Worm (Caenorhabditis elegans) whole organism, L4 larva: ENCODE results near the gene clec-3.

ENCODE experiments used
- R02D3.7 ChIP-seq: fragments of 150-350 bp; sonication (generic microtip); optimal IDR thresholded peaks from 3 replicates; lab custom pipeline; 2014; ENCODE audit warnings: missing biosample characterization, missing genetic modification characterization
- T20F7.1 ChIP-seq: fragments of 200-800 bp; sonication (Bioruptor generic); optimal IDR thresholded peaks from 2 replicates; lab custom pipeline; 2018; ENCODE audit warnings: mild to moderate bottlenecking, missing genetic modification characterization, missing compliant biosample characterization
- T26A8.4 ChIP-seq: fragments of 200-800 bp; sonication (Bioruptor generic); IDR thresholded peaks from 2 replicates; pipeline ENCODE4 v1.3.6; 2022; ENCODE audit warnings: missing genetic modification characterization, missing compliant biosample characterization
- Y75B8A.6 ChIP-seq: fragments of 200-800 bp; sonication (Bioruptor generic); IDR thresholded peaks from 2 replicates; pipeline ENCODE4 v1.3.6; 2022; ENCODE audit warnings: missing genetic modification reagents, missing genetic modification characterization, missing compliant biosample characterization
- aha-1 ChIP-seq: fragments of 150-350 bp; peaks from one replicate; lab custom pipeline; 2014; ENCODE audit warnings: missing biosample characterization, missing genetic modification characterization
- aly-2 ChIP-seq: sonication (generic microtip); optimal IDR thresholded peaks from 2 replicates; lab custom pipeline; 2018; ENCODE audit warnings: missing biosample characterization, missing genetic modification characterization
- ceh-20 ChIP-seq: fragments of 200-800 bp; sonication (Bioruptor generic); IDR thresholded peaks from 2 replicates; pipeline ENCODE4 v1.3.6; 2022; ENCODE audit warnings: missing genetic modification reagents, missing genetic modification characterization, missing compliant biosample characterization
- ceh-62 ChIP-seq: sonication (generic microtip); optimal IDR thresholded peaks from 2 replicates; lab custom pipeline; 2017; ENCODE audit warnings: missing biosample characterization, missing genetic modification characterization
- cey-2 ChIP-seq: sonication (generic microtip); optimal IDR thresholded peaks from 3 replicates; lab custom pipeline; 2017; ENCODE audit warnings: missing genetic modification characterization, mild to moderate bottlenecking, missing compliant biosample characterization, antibody characterized with exemption, borderline replicate concordance; ENCODE audit not compliant: insufficient read depth
- dmd-8 ChIP-seq: fragments of 200-800 bp; sonication (Bioruptor generic); IDR thresholded peaks from 2 replicates; pipeline ENCODE4 v1.3.6; 2022; ENCODE audit warnings: missing genetic modification characterization, missing compliant biosample characterization
- duxl-1 ChIP-seq: sonication (generic microtip); optimal IDR thresholded peaks from 2 replicates; lab custom pipeline; 2016; ENCODE audit warnings: mild to moderate bottlenecking, missing genetic modification characterization, moderate library complexity, missing compliant biosample characterization; ENCODE audit not compliant: poor library complexity
- egl-27 ChIP-seq: sonication (generic microtip); optimal IDR thresholded peaks from 3 replicates; lab custom pipeline; 2017; ENCODE audit warnings: missing biosample characterization, missing genetic modification reagents, missing genetic modification characterization
- fos-1 ChIP-seq: fragments of 150-350 bp; optimal IDR thresholded peaks from 2 replicates; lab custom pipeline; 2014; ENCODE audit warnings: missing biosample characterization, missing genetic modification characterization
- gei-8 ChIP-seq: fragments of 200-800 bp; sonication (Bioruptor generic); optimal IDR thresholded peaks from 2 replicates; lab custom pipeline; 2018; ENCODE audit warnings: mild to moderate bottlenecking, missing genetic modification characterization, missing compliant biosample characterization
- hif-1 ChIP-seq, 2 experiments: sonication (generic microtip); optimal IDR thresholded peaks; 2 replicates each; lab custom pipeline; 2016 to 2017; ENCODE audit warnings: missing compliant biosample characterization in 2 of 2, missing genetic modification characterization in 2 of 2, missing genetic modification reagents in 2 of 2, missing genotype in 2 of 2, mild to moderate bottlenecking in 1 of 2
- hlh-11 ChIP-seq: fragments of 200-800 bp; sonication (Bioruptor generic); optimal IDR thresholded peaks from 2 replicates; lab custom pipeline; 2018; ENCODE audit warnings: mild to moderate bottlenecking, missing genetic modification characterization, missing compliant biosample characterization
- hlh-30 ChIP-seq: sonication (generic microtip); optimal IDR thresholded peaks from 2 replicates; lab custom pipeline; 2017; ENCODE audit warnings: antibody characterized with exemption, mild to moderate bottlenecking, missing genetic modification characterization, missing compliant biosample characterization; ENCODE audit not compliant: insufficient read depth
- hmg-1.1 ChIP-seq: fragments of 200-800 bp; sonication (Bioruptor generic); IDR thresholded peaks from 2 replicates; pipeline ENCODE4 v1.3.6; 2022; ENCODE audit warnings: missing genetic modification reagents, missing genetic modification characterization, missing compliant biosample characterization
- lin-13 ChIP-seq: fragments of 150-350 bp; optimal IDR thresholded peaks from 2 replicates; lab custom pipeline; 2014; ENCODE audit warnings: missing biosample characterization, missing genetic modification reagents, missing genetic modification characterization
- lin-38 ChIP-seq: fragments of 200-800 bp; sonication (Bioruptor generic); IDR thresholded peaks from 2 replicates; pipeline ENCODE4 v1.3.6; 2022; ENCODE audit warnings: missing genetic modification reagents, missing genetic modification characterization, missing compliant biosample characterization
- lir-3 ChIP-seq: sonication (generic microtip); optimal IDR thresholded peaks from 2 replicates; lab custom pipeline; 2016; ENCODE audit warnings: mild to moderate bottlenecking, missing genetic modification characterization, missing compliant biosample characterization
- lsy-2 ChIP-seq, 2 experiments: fragments of 150-350 bp in 1 of 2; sonication (generic microtip) in 1 of 2; optimal IDR thresholded peaks; 2 replicates each; lab custom pipeline; 2014 to 2017; ENCODE audit warnings: missing biosample characterization in 2 of 2, missing genetic modification characterization in 2 of 2
- mdt-29 ChIP-seq: fragments of 200-800 bp; sonication (Bioruptor generic); IDR thresholded peaks from 2 replicates; pipeline ENCODE4 v1.3.6; 2022; ENCODE audit warnings: missing genetic modification reagents, missing genetic modification characterization, missing compliant biosample characterization
- mep-1 ChIP-seq: fragments of 150-350 bp; sonication (generic microtip); optimal IDR thresholded peaks from 3 replicates; lab custom pipeline; 2014; ENCODE audit warnings: missing biosample characterization, missing genetic modification characterization
- nhr-41 ChIP-seq: fragments of 200-800 bp; sonication (Bioruptor generic); IDR thresholded peaks from 2 replicates; pipeline ENCODE4 v1.3.6; 2022; ENCODE audit warnings: missing genetic modification reagents, missing genetic modification characterization, missing compliant biosample characterization
- nhr-6 ChIP-seq: fragments of 150-350 bp; optimal IDR thresholded peaks from 2 replicates; lab custom pipeline; 2014; ENCODE audit warnings: missing biosample characterization, missing genetic modification characterization
- pha-4 ChIP-seq, 2 experiments: fragments of 150-350 bp in 1 of 2; fragments of 200-800 bp in 1 of 2; sonication (Bioruptor generic) in 1 of 2; IDR thresholded peaks in 1 of 2; optimal IDR thresholded peaks in 1 of 2; 2 replicates each; pipeline versions ENCODE4 v1.3.6 to Lab custom; 2014 to 2022; ENCODE audit warnings: missing genetic modification characterization in 2 of 2, missing genetic modification reagents in 2 of 2, missing biosample characterization in 1 of 2, missing compliant biosample characterization in 1 of 2
- php-3 ChIP-seq: fragments of 200-800 bp; sonication (Bioruptor generic); IDR thresholded peaks from 2 replicates; pipeline ENCODE4 v1.3.6; 2022; ENCODE audit warnings: missing genetic modification reagents, missing genetic modification characterization, missing compliant biosample characterization
- rbr-2 ChIP-seq: sonication (generic microtip); optimal IDR thresholded peaks from 2 replicates; lab custom pipeline; 2016; ENCODE audit warnings: missing genotype, missing genetic modification characterization, missing compliant biosample characterization
- sdz-12 ChIP-seq: fragments of 200-800 bp; sonication (Bioruptor generic); optimal IDR thresholded peaks from 2 replicates; lab custom pipeline; 2018; ENCODE audit warnings: mild to moderate bottlenecking, missing genetic modification characterization, missing compliant biosample characterization
- set-16 ChIP-seq: fragments of 200-800 bp; sonication (Bioruptor generic); IDR thresholded peaks from 2 replicates; pipeline ENCODE4 v1.3.6; 2022; ENCODE audit warnings: missing genetic modification reagents, missing genetic modification characterization, missing compliant biosample characterization
- skn-1 ChIP-seq: fragments of 150-350 bp; optimal IDR thresholded peaks from 2 replicates; lab custom pipeline; 2014; ENCODE audit warnings: missing biosample characterization, missing genetic modification characterization
- snpc-1.2 ChIP-seq: fragments of 200-800 bp; sonication (Bioruptor generic); IDR thresholded peaks from 2 replicates; pipeline ENCODE4 v1.3.6; 2022; ENCODE audit warnings: missing genetic modification reagents, missing genetic modification characterization, missing compliant biosample characterization
- spr-1 ChIP-seq: sonication (generic microtip); optimal IDR thresholded peaks from 2 replicates; lab custom pipeline; 2016; ENCODE audit warnings: mild to moderate bottlenecking, missing genetic modification characterization, missing compliant biosample characterization
- spr-3 ChIP-seq: fragments of 200-800 bp; sonication (Bioruptor generic); optimal IDR thresholded peaks from 2 replicates; lab custom pipeline; 2018; ENCODE audit warnings: mild to moderate bottlenecking, missing genetic modification characterization, missing compliant biosample characterization
- tra-1 ChIP-seq: fragments of 200-800 bp; sonication (Bioruptor generic); IDR thresholded peaks from 2 replicates; pipeline ENCODE4 v1.3.6; 2022; ENCODE audit warnings: missing genetic modification reagents, missing genetic modification characterization, missing compliant biosample characterization
- unc-39 ChIP-seq: sonication (generic microtip); optimal IDR thresholded peaks from 2 replicates; lab custom pipeline; 2017; ENCODE audit warnings: missing biosample characterization, missing genetic modification characterization
- zip-11 ChIP-seq: fragments of 200-800 bp; sonication (Bioruptor generic); IDR thresholded peaks from 2 replicates; pipeline ENCODE4 v1.3.6; 2022; ENCODE audit warnings: missing genetic modification characterization, missing compliant biosample characterization
- zip-2 ChIP-seq: fragments of 150-350 bp; optimal IDR thresholded peaks from 2 replicates; lab custom pipeline; 2014; ENCODE audit warnings: missing biosample characterization, missing genetic modification characterization

The clec-3 gene

DNA sequence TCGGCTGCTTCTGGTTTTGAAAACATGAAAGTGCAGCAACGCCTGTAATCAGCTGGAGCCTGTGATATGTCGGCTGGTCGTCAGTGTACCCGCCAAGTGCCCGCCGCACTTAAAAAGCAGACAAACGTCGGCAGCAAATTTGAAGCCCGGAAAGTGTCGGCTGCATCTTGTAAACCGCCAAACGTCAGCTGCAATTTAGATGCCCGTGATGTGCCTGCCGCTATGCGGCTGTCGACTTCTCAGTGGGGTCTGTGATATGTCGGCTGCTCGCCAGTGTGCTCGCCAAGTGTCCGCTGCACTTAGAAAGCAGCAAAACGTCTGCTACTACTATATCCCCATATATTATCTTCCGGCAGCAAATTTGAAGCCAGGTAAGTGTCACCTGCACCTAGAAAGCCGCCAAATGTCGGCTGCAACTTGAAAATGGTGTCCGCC is 32.6 kb downstream of the clec-3 start (continued):
- 0 out of 2 replicates have a peak, but pooled peaks have one; percentile 17 for TF ChIP-seq php-3
- peak; percentile 14 for TF ChIP-seq lin-13
- TF ChIP-seq hmg-1.1 (GFP tag; lab: Robert Waterston, UW): peak; percentile 41; the same call in 1 of the 2 replicates
- peak; percentile 14 for TF ChIP-seq mep-1 (tag; lab: Kevin White, UChicago)
- TF ChIP-seq R02D3.7 (tag; lab: Kevin White, UChicago): no peak
- TF ChIP-seq ceh-62 (tag; lab: Kevin White, UChicago): no peak
- no peak for TF ChIP-seq ceh-20

ce11 chrII:2985935-2986498 is 33.7 kb downstream of the clec-3 start:
- TF ChIP-seq nhr-41: no peak
- no peak for TF ChIP-seq fos-1
- TF ChIP-seq aly-2: no peak
- TF ChIP-seq tra-1 (GFP tag; lab: Robert Waterston, UW): 0 out of 2 replicates have a peak, but pooled peaks have one; percentile 16
- TF ChIP-seq T20F7.1 (GFP tag; lab: Kevin White, UChicago): no peak
- TF ChIP-seq duxl-1 (tag; lab: Kevin White, UChicago): no peak
- TF ChIP-seq set-16 (GFP tag; lab: Robert Waterston, UW): peak; percentile 61
- TF ChIP-seq R02D3.7 (tag; lab: Kevin White, UChicago): no peak
- no peak for TF ChIP-seq cey-2 (tag; lab: Kevin White, UChicago)
- no peak for TF ChIP-seq unc-39 (tag; lab: Kevin White, UChicago)
- no peak for TF ChIP-seq skn-1 (tag; lab: Kevin White, UChicago)
- no peak for TF ChIP-seq spr-1
- no peak for TF ChIP-seq rbr-2 (tag; lab: Kevin White, UChicago)
- TF ChIP-seq lin-13: peak; percentile 37
- TF ChIP-seq snpc-1.2 (GFP tag; lab: Robert Waterston, UW): no peak
- TF ChIP-seq ceh-62 (tag; lab: Kevin White, UChicago): no peak
- TF ChIP-seq lsy-2 (tag; optimal IDR thresholded peaks at IDR 0.05; lab: Kevin White, UChicago): peak in 1 of 2 experiments; percentile 1
- no peak for TF ChIP-seq mdt-29 (GFP tag; lab: Robert Waterston, UW)
- no peak for TF ChIP-seq hif-1 (tag; optimal IDR thresholded peaks at IDR 0.05; lab: Kevin White, UChicago)
- no peak for TF ChIP-seq spr-3 (GFP tag; lab: Kevin White, UChicago)
- TF ChIP-seq Y75B8A.6 (GFP tag; lab: Robert Waterston, UW): no peak
- TF ChIP-seq dmd-8 (GFP tag; lab: Robert Waterston, UW): peak; percentile 36; the same call in 1 of the 2 replicates
- no peak for TF ChIP-seq gei-8 (GFP tag; lab: Kevin White, UChicago)
- TF ChIP-seq zip-11: no peak
- TF ChIP-seq nhr-6 (tag; lab: Kevin White, UChicago): no peak
- TF ChIP-seq lir-3 (tag; lab: Kevin White, UChicago): no peak
- 0 out of 2 replicates have a peak, but pooled peaks have one; percentile 9 for TF ChIP-seq lin-38 (GFP tag; lab: Robert Waterston, UW)
- TF ChIP-seq hlh-30 (tag; lab: Kevin White, UChicago): no peak
- no peak for TF ChIP-seq pha-4 (GFP tag; IDR thresholded peaks at IDR 0.05; lab: Robert Waterston, UW)
- TF ChIP-seq pha-4 (tag; optimal IDR thresholded peaks at IDR 0.05; lab: Kevin White, UChicago): no peak
- TF ChIP-seq T26A8.4 (GFP tag; lab: Robert Waterston, UW): no peak
- peak; percentile 9 for TF ChIP-seq aha-1
- no peak for TF ChIP-seq zip-2

DNA sequence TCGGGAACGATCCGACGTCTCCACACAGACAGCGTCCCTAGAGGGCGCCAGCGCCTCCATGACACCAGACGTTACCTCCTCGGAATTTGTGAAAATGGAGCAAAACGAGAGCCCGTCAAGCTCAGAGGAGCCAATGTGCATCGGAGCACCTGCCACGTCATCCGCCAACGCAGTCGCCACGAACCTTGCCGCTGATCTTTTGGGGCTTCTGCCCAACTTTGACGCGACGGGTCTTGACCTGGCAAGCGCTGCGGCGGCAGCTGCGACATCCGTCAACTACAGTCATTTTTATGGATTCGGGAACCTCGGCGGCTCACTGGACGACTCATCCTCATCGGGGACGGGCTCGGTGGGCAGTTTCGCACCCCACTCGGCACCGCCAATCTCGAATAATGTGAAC is 34.3 kb downstream of the clec-3 start:
- TF ChIP-seq hlh-11 (no peak), set-16 (GFP tag; lab: Robert Waterston, UW) (peak; percentile 91), egl-27 (tag; lab: Kevin White, UChicago) (no peak), aha-1 (peak; percentile 16), sdz-12 (GFP tag; lab: Kevin White, UChicago) (peak; percentile 16)
